Worm (Caenorhabditis elegans) whole organism, L1 larva: ENCODE results near the gene srw-135.
"Not testable (repeated sequence)": the region's sequence is repeated elsewhere in the genome, so short reads cannot be mapped to it uniquely, and the experiment has no call there.

Experiments used
- F16B12.6 ChIP-seq: fragments of 150-350 bp; optimal IDR thresholded peaks from 2 replicates; lab custom pipeline; 2014; ENCODE audit warnings: missing biosample characterization, missing genetic modification characterization
- Y116A8C.19 ChIP-seq: sonication (generic microtip); optimal IDR thresholded peaks from 2 replicates; lab custom pipeline; 2016; ENCODE audit warnings: missing compliant biosample characterization, missing genetic modification characterization, borderline replicate concordance
- alr-1 ChIP-seq: fragments of 200-800 bp; sonication (Bioruptor generic); optimal IDR thresholded peaks from 2 replicates; lab custom pipeline; 2018; ENCODE audit warnings: borderline replicate concordance, mild to moderate bottlenecking, missing genetic modification characterization, missing compliant biosample characterization
- aly-2 ChIP-seq: fragments of 150-350 bp; optimal IDR thresholded peaks from 2 replicates; lab custom pipeline; 2014; ENCODE audit warnings: missing biosample characterization, missing genetic modification characterization
- ceh-8 ChIP-seq: fragments of 200-800 bp; sonication (Bioruptor generic); optimal IDR thresholded peaks from 2 replicates; lab custom pipeline; 2018; ENCODE audit warnings: mild to moderate bottlenecking, missing genetic modification characterization, moderate library complexity, missing compliant biosample characterization
- dpl-1 ChIP-seq, 3 experiments: fragments of 150-350 bp in 2 of 3; sonication (generic microtip) in 1 of 3; optimal IDR thresholded peaks; 2 replicates each; lab custom pipeline; 2014 to 2017; ENCODE audit warnings: missing biosample characterization in 3 of 3, missing genetic modification characterization in 3 of 3, missing genetic modification reagents in 3 of 3
- dsc-1 ChIP-seq: sonication (generic microtip); optimal IDR thresholded peaks from 2 replicates; lab custom pipeline; 2016; ENCODE audit warnings: mild to moderate bottlenecking, missing genetic modification characterization, missing compliant biosample characterization
- efl-1 ChIP-seq, 4 experiments: fragments of 150-350 bp; optimal IDR thresholded peaks in 3 of 4; peaks in 1 of 4; 1 replicate in 1 of 4; 2 replicates in 3 of 4; lab custom pipeline; 2014; ENCODE audit warnings: missing biosample characterization in 2 of 4, missing genetic modification characterization in 2 of 4, missing genetic modification reagents in 2 of 4
- efl-3 ChIP-seq: fragments of 200-800 bp; sonication (Bioruptor generic); optimal IDR thresholded peaks from 2 replicates; lab custom pipeline; 2018; ENCODE audit warnings: mild to moderate bottlenecking, missing genetic modification characterization, missing compliant biosample characterization
- egl-27 ChIP-seq, 2 experiments: fragments of 150-350 bp in 1 of 2; sonication (generic microtip); optimal IDR thresholded peaks; 3 replicates each; lab custom pipeline; 2017 to 2018; ENCODE audit warnings: missing biosample characterization in 2 of 2, missing genetic modification characterization in 2 of 2, missing genetic modification reagents in 2 of 2
- fkh-10 ChIP-seq: sonication (generic microtip); optimal IDR thresholded peaks from 2 replicates; lab custom pipeline; 2017; ENCODE audit warnings: missing biosample characterization, missing genetic modification reagents, missing genetic modification characterization
- fkh-4 ChIP-seq: sonication (generic microtip); optimal IDR thresholded peaks from 2 replicates; lab custom pipeline; 2016; ENCODE audit warnings: missing compliant biosample characterization, missing genetic modification characterization, borderline replicate concordance
- fos-1 ChIP-seq: fragments of 150-350 bp; optimal IDR thresholded peaks from 2 replicates; lab custom pipeline; 2014; ENCODE audit warnings: missing biosample characterization, missing genetic modification characterization
- hlh-4 ChIP-seq: sonication (generic microtip); optimal IDR thresholded peaks from 2 replicates; lab custom pipeline; 2016; ENCODE audit warnings: mild to moderate bottlenecking, missing genetic modification characterization, missing compliant biosample characterization
- irx-1 ChIP-seq: sonication (generic microtip); optimal IDR thresholded peaks from 2 replicates; lab custom pipeline; 2016; ENCODE audit warnings: missing genetic modification characterization, missing compliant biosample characterization
- isw-1 ChIP-seq: fragments of 200-800 bp; sonication (Bioruptor generic); IDR thresholded peaks from 2 replicates; pipeline ENCODE4 v1.3.6; 2022; ENCODE audit warnings: missing genetic modification characterization, missing compliant biosample characterization
- lin-13 ChIP-seq: fragments of 150-350 bp; optimal IDR thresholded peaks from 2 replicates; lab custom pipeline; 2014; ENCODE audit warnings: missing biosample characterization, missing genetic modification reagents, missing genetic modification characterization
- lin-14 ChIP-seq: fragments of 200-800 bp; sonication (Bioruptor generic); optimal IDR thresholded peaks from 2 replicates; lab custom pipeline; 2018; ENCODE audit warnings: mild to moderate bottlenecking, missing genetic modification characterization, moderate library complexity, missing compliant biosample characterization
- lin-15B ChIP-seq: fragments of 150-350 bp; sonication (generic microtip); optimal IDR thresholded peaks from 3 replicates; lab custom pipeline; 2014; ENCODE audit warnings: missing biosample characterization, missing genetic modification characterization
- lin-39 ChIP-seq: fragments of 150-350 bp; optimal IDR thresholded peaks from 2 replicates; lab custom pipeline; 2014; ENCODE audit warnings: missing biosample characterization, missing genetic modification reagents, missing genetic modification characterization
- lir-3 ChIP-seq: sonication (generic microtip); optimal IDR thresholded peaks from 2 replicates; lab custom pipeline; 2016; ENCODE audit warnings: mild to moderate bottlenecking, missing genetic modification characterization, moderate library complexity, missing compliant biosample characterization; ENCODE audit not compliant: poor library complexity
- lsy-2 ChIP-seq, 2 experiments: fragments of 150-350 bp; optimal IDR thresholded peaks; 2 replicates each; lab custom pipeline; 2014; ENCODE audit warnings: missing biosample characterization in 2 of 2, missing genetic modification characterization in 2 of 2
- mab-9 ChIP-seq: fragments of 200-800 bp; sonication (Bioruptor generic); IDR thresholded peaks from 2 replicates; pipeline ENCODE4 v1.3.6; 2022; ENCODE audit warnings: missing genetic modification reagents, missing genetic modification characterization, missing compliant biosample characterization
- nhr-12 ChIP-seq: sonication (generic microtip); optimal IDR thresholded peaks from 2 replicates; lab custom pipeline; 2017; ENCODE audit warnings: missing biosample characterization, missing genetic modification characterization
- nhr-47 ChIP-seq: sonication (generic microtip); optimal IDR thresholded peaks from 2 replicates; lab custom pipeline; 2016; ENCODE audit warnings: mild to moderate bottlenecking, missing genetic modification characterization, moderate library complexity, missing compliant biosample characterization
- nhr-71 ChIP-seq: sonication (generic microtip); optimal IDR thresholded peaks from 2 replicates; lab custom pipeline; 2016; ENCODE audit warnings: mild to moderate bottlenecking, missing genetic modification characterization, moderate library complexity, missing compliant biosample characterization
- nhr-77 ChIP-seq: fragments of 150-350 bp; optimal IDR thresholded peaks from 2 replicates; lab custom pipeline; 2014; ENCODE audit warnings: missing biosample characterization, missing genetic modification characterization
- nhr-84 ChIP-seq: sonication (generic microtip); optimal IDR thresholded peaks from 2 replicates; lab custom pipeline; 2017; ENCODE audit warnings: missing biosample characterization, missing genetic modification characterization
- nhr-85 ChIP-seq: sonication (generic microtip); peaks from one replicate; lab custom pipeline; 2016; ENCODE audit warnings: missing genetic modification characterization, inconsistent platforms, missing compliant biosample characterization
- pag-3 ChIP-seq: sonication (generic microtip); optimal IDR thresholded peaks from 2 replicates; lab custom pipeline; 2017; ENCODE audit warnings: missing genetic modification characterization, mild to moderate bottlenecking, missing compliant biosample characterization, antibody characterized with exemption, borderline replicate concordance; ENCODE audit not compliant: insufficient read depth
- pax-3 ChIP-seq: fragments of 200-800 bp; sonication (Bioruptor generic); optimal IDR thresholded peaks from 2 replicates; lab custom pipeline; 2018; ENCODE audit warnings: mild to moderate bottlenecking, missing genetic modification characterization, moderate library complexity, missing compliant biosample characterization
- pqm-1 ChIP-seq: sonication (generic microtip); optimal IDR thresholded peaks from 3 replicates; lab custom pipeline; 2017; ENCODE audit warnings: missing biosample characterization, missing genetic modification characterization
- skn-1 ChIP-seq: fragments of 150-350 bp; optimal IDR thresholded peaks from 2 replicates; lab custom pipeline; 2014; ENCODE audit warnings: missing biosample characterization, missing genetic modification characterization
- snpc-4 ChIP-seq: fragments of 150-350 bp; optimal IDR thresholded peaks from 2 replicates; lab custom pipeline; 2014; ENCODE audit warnings: missing biosample characterization, missing genetic modification characterization
- snu-23 ChIP-seq: sonication (generic microtip); optimal IDR thresholded peaks from 2 replicates; lab custom pipeline; 2016; ENCODE audit warnings: missing genetic modification characterization, missing compliant biosample characterization
- tlp-1 ChIP-seq: fragments of 150-350 bp; optimal IDR thresholded peaks from 2 replicates; lab custom pipeline; 2014; ENCODE audit warnings: missing biosample characterization, missing genetic modification characterization
- unc-130 ChIP-seq: fragments of 150-350 bp; optimal IDR thresholded peaks from 2 replicates; lab custom pipeline; 2017; ENCODE audit warnings: missing biosample characterization, missing genetic modification characterization, inconsistent platforms
- unc-30 ChIP-seq: sonication (generic microtip); optimal IDR thresholded peaks from 2 replicates; lab custom pipeline; 2017; ENCODE audit warnings: missing biosample characterization, missing genetic modification characterization
- unc-62 ChIP-seq: fragments of 150-350 bp; optimal IDR thresholded peaks from 2 replicates; lab custom pipeline; 2014; ENCODE audit warnings: missing biosample characterization, missing genetic modification reagents, missing genetic modification characterization
- vab-15 ChIP-seq: sonication (generic microtip); optimal IDR thresholded peaks from 2 replicates; lab custom pipeline; 2017; ENCODE audit warnings: missing genotype, mild to moderate bottlenecking, missing genetic modification characterization, missing compliant biosample characterization
- zag-1 ChIP-seq: fragments of 150-350 bp; optimal IDR thresholded peaks from 2 replicates; lab custom pipeline; 2014; ENCODE audit warnings: missing biosample characterization, missing genetic modification characterization
- zip-4 ChIP-seq: fragments of 200-800 bp; sonication (Bioruptor generic); optimal IDR thresholded peaks from 2 replicates; lab custom pipeline; 2018; ENCODE audit warnings: mild to moderate bottlenecking, missing genetic modification characterization, moderate library complexity, missing compliant biosample characterization

Gene srw-135

DNA sequence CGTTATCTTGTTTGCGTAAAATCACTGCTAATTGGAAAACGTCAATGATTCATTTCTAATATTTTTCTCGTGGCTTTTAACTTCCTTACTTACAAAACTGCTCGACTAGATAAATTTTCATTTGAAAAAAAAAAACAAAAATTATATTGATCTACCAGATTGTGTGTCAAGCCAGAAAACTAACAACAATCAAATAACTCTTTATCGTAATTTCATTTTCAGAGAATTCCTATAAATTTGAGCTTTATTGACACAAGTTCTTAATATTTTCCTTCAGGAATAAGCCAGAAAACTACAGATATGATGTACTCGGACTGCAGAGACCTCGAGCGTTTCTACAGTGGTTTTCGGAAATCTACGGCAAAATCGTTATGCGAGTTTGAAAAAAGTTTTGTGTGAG lies 35.0 kb downstream of the srw-135 start, which contains the start of gene srw-124:
Gene srw-124 (plus strand): TSS at position 301 of the 400 bp plus-strand sequence.
- TF ChIP-seq pqm-1 (tag; lab: Kevin White, UChicago) (no peak), lin-39 (tag; lab: Kevin White, UChicago) (no peak), snpc-4 (tag; lab: Kevin White, UChicago) (no peak), pag-3 (tag; lab: Kevin White, UChicago) (no peak), isw-1 (GFP tag; lab: Robert Waterston, UW) (no peak), lsy-2 (tag; optimal IDR thresholded peaks at IDR 0.05; lab: Kevin White, UChicago) (no peak), mab-9 (GFP tag; lab: Robert Waterston, UW) (no peak)

- not testable (repeated sequence) for TF ChIP-seq fkh-4 (tag; lab: Kevin White, UChicago); irx-1; tlp-1
Measured at ce11 chrV:2975285-2975684, 36.0 kb downstream of the srw-135 start, which contains the start of gene srw-123. srw-123 (minus strand) TSS chrV:2975385.

DNA sequence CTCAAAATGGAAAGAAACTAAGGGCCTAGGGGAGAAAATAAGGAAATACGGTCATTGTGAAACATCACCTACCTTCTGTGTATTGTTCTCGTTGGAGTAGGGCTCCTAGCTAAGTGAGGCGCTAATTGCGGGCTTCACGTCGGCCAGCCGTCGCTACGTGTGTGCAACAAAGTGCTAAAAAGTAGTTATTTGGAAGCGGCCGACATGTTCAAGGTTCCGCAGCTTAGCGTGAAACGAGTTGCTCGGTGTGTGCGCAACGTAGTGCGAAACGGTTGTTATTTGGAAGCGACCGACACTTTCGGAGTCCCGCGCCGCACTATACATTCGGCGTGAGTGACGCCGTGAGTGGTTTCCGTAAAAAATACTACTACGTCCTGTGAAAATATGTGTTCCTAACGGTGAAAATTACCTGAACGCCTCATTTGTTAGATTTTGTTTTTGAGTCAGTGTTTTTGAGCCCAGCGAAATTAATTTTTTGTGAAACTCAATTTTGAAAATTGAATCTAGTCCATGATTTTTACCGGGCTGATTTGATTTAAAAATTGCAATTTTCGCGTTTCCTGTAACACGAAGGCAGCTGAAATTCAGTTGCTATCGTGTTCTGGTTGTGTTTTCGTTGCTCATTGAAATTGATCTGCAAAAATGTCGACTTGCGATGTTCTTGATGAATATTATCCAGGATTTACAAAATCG lies 39.8 kb downstream of the srw-135 start, which contains the start of gene srw-129:
Gene srw-129 (plus strand): TSS at position 643 of the 693 bp plus-strand sequence.
- TF ChIP-seq lin-13 (no peak), F16B12.6 (no peak), aly-2 (tag; lab: Kevin White, UChicago) (no peak), egl-27 (tag; optimal IDR thresholded peaks at IDR 0.05; lab: Kevin White, UChicago) (no peak), pax-3 (tag; lab: Kevin White, UChicago) (no peak), nhr-71 (tag; lab: Kevin White, UChicago) (no peak), lir-3 (no peak)

- TF ChIP-seq hlh-4 (tag; lab: Kevin White, UChicago) (no peak), alr-1 (tag; lab: Kevin White, UChicago) (no peak), lin-15B (tag; lab: Kevin White, UChicago) (no peak), lin-13 (no peak), lir-3 (no peak), lsy-2 (tag; optimal IDR thresholded peaks at IDR 0.05; lab: Kevin White, UChicago) (no peak), dsc-1 (no peak), nhr-47 (tag; lab: Kevin White, UChicago) (no peak), unc-30 (tag; lab: Kevin White, UChicago) (no peak), irx-1 (no peak), Y116A8C.19 (no peak), fkh-10 (GFP tag; lab: Kevin White, UChicago) (no peak), nhr-77 (no peak), pag-3 (tag; lab: Kevin White, UChicago) (no peak), zip-4 (GFP tag; lab: Kevin White, UChicago) (no peak), egl-27 (tag; optimal IDR thresholded peaks at IDR 0.05; lab: Kevin White, UChicago) (no peak), nhr-12 (no peak), unc-62 (GFP tag; lab: Kevin White, UChicago) (no peak), zag-1 (tag; lab: Kevin White, UChicago) (no peak), snu-23 (GFP tag; lab: Kevin White, UChicago) (no peak)
Measured at ce11 chrV:2964786-2965185, 46.5 kb downstream of the srw-135 start, which contains the start of gene srh-88. srh-88 (minus strand) TSS chrV:2964886.

DNA sequence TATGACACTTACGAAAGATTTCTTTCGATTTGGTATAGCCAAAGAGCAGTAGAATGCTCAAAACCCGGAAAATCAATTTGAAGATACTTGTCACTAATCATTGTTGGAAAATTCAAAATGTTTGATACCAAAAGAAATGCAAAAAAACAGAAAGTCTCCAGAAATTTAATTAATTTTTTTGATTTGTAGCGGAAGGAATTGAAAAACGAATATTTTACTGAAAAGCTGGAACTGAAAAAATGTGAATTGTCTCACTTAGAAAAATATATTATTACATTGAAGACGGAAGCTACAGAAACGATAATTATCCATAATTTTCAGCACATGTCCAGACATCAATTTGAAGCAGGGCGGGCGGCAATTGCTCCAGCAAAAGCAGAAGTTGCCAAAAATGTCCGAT lies 48.3 kb downstream of the srw-135 start, which contains the start of gene srw-138:
Gene srw-138 (minus strand): TSS at position 101 of the 400 bp plus-strand sequence.
- no peak for TF ChIP-seq ceh-8 (GFP tag; lab: Kevin White, UChicago)
- TF ChIP-seq unc-30 (tag; lab: Kevin White, UChicago): no peak
- no peak for TF ChIP-seq unc-130 (tag; lab: Kevin White, UChicago)
- no peak for TF ChIP-seq fos-1 (tag; lab: Kevin White, UChicago)
- TF ChIP-seq hlh-4 (tag; lab: Kevin White, UChicago): no peak
- TF ChIP-seq vab-15 (tag; lab: Kevin White, UChicago): no peak
- no peak for TF ChIP-seq nhr-84
- TF ChIP-seq efl-3: no peak
- TF ChIP-seq lin-39 (tag; lab: Kevin White, UChicago): no peak
- no peak for TF ChIP-seq efl-1 (optimal IDR thresholded peaks at IDR 0.05; lab: Kevin White, UChicago)
- TF ChIP-seq efl-1 (GFP tag; optimal IDR thresholded peaks at IDR 0.05 in 1 of 2; lab: Kevin White, UChicago): no peak
- no peak for TF ChIP-seq nhr-85 (tag; lab: Kevin White, UChicago)
- TF ChIP-seq lin-14: no peak
- TF ChIP-seq tlp-1: no peak
- no peak for TF ChIP-seq lin-13
- no peak for TF ChIP-seq dpl-1 (GFP tag; optimal IDR thresholded peaks at IDR 0.05; lab: Kevin White, UChicago)
- no peak for TF ChIP-seq egl-27 (tag; optimal IDR thresholded peaks at IDR 0.05; lab: Kevin White, UChicago)
- TF ChIP-seq skn-1: no peak
